Worm (Caenorhabditis elegans): ENCODE results near the gene R52.4.

DNA sequence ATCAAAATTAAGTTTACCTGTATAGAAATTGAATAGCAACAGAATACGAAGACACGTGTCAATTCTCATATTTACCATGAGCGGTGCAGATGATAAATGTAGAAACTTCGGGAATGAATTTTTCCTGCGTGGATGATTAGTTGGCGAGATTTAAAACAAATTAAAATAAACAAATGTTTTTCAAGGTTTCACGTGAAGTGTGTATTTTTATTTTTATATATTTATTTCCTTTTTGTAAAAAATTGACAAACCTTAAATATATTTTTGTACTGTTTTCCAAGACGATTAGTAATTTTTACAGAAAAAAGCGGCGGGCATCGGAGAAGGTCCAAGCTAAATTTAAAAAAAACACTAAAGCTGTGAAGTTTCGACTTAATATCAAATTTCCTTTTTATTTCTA is 32.7 kb downstream of the R52.4 start, which contains the start of gene F07E5.8:
- no peak for TF ChIP-seq pha-4 (tag; optimal IDR thresholded peaks at IDR 0.05)
- TF ChIP-seq unc-130 (GFP tag; optimal IDR thresholded peaks at IDR 0.05) = no peak
- no peak for TF ChIP-seq nhr-179 (tag; optimal IDR thresholded peaks at IDR 0.05)
- no peak for TF ChIP-seq hmg-1.2 (GFP tag; IDR thresholded peaks at IDR 0.05)
- no peak for TF ChIP-seq unc-62 (GFP tag; optimal IDR thresholded peaks at IDR 0.05)
- TF ChIP-seq lin-26 (GFP tag; IDR thresholded peaks at IDR 0.05) = no peak
- no peak for TF ChIP-seq ama-1 (optimal IDR thresholded peaks at IDR 0.05)
- no peak for TF ChIP-seq ama-1 (GFP tag; optimal IDR thresholded peaks at IDR 0.05)
- TF ChIP-seq sea-2 (GFP tag; IDR thresholded peaks at IDR 0.05) = no peak
- no peak for TF ChIP-seq C17E4.6 (GFP tag; IDR thresholded peaks at IDR 0.05)
- no peak for TF ChIP-seq lsl-1 (GFP tag; optimal IDR thresholded peaks at IDR 0.05)
- TF ChIP-seq dpl-1 (GFP tag; optimal IDR thresholded peaks at IDR 0.05) = no peak

All from whole organism, young adult.